Fruit fly (Drosophila melanogaster) whole organism, prepupa: ENCODE results near the gene Rpn1.
A peak's percentile ranks its signal among the peaks of the same experiment; 100 is the strongest.

Experiments used
- Blimp-1 ChIP-seq: fragments of 200-800 bp; sonication (Bioruptor generic); optimal IDR thresholded peaks from 3 replicates; lab custom pipeline; 2017; ENCODE audit warnings: missing biosample characterization, missing genetic modification characterization, mild to moderate bottlenecking, moderate library complexity, missing genetic modification reagents
- CG10631 ChIP-seq: fragments of 200-800 bp; sonication (Bioruptor generic); optimal IDR thresholded peaks from 2 replicates; lab custom pipeline; 2016; ENCODE audit warnings: missing biosample characterization, missing genetic modification characterization
- CG10669 ChIP-seq: fragments of 200-800 bp; sonication (Bioruptor generic); optimal IDR thresholded peaks from 3 replicates; lab custom pipeline; 2018; ENCODE audit warnings: missing biosample characterization, mild to moderate bottlenecking, missing genetic modification characterization, moderate library complexity
- CG11294 ChIP-seq: fragments of 200-800 bp; sonication (Bioruptor generic); IDR thresholded peaks from 2 replicates; pipeline ENCODE4 v1.3.6; 2022; ENCODE audit warnings: missing biosample characterization, missing genetic modification characterization
- CG11902 ChIP-seq: fragments of 200-800 bp; sonication (Bioruptor generic); optimal IDR thresholded peaks from 3 replicates; lab custom pipeline; 2016; ENCODE audit warnings: missing biosample characterization, missing genetic modification characterization
- CG3032 ChIP-seq: fragments of 200-800 bp; optimal IDR thresholded peaks from 2 replicates; lab custom pipeline; 2019; ENCODE audit warnings: missing biosample characterization, mild to moderate bottlenecking, missing genetic modification characterization, moderate library complexity
- CG31627 ChIP-seq: fragments of 200-800 bp; sonication (Bioruptor generic); optimal IDR thresholded peaks from 3 replicates; lab custom pipeline; 2016; ENCODE audit warnings: missing biosample characterization, missing genetic modification characterization
- CG32006 ChIP-seq: fragments of 200-800 bp; sonication (Bioruptor generic); optimal IDR thresholded peaks from 3 replicates; lab custom pipeline; 2017; ENCODE audit warnings: missing biosample characterization, mild to moderate bottlenecking, missing genetic modification characterization
- CG34406 ChIP-seq: fragments of 200-800 bp; sonication (Bioruptor generic); optimal IDR thresholded peaks from 3 replicates; lab custom pipeline; 2016; ENCODE audit warnings: missing biosample characterization, missing genetic modification characterization
- CG3919 ChIP-seq: fragments of 200-800 bp; sonication (Bioruptor generic); optimal IDR thresholded peaks from 3 replicates; lab custom pipeline; 2016; ENCODE audit warnings: missing biosample characterization, missing genetic modification characterization
- CG4318 ChIP-seq: fragments of 200-800 bp; sonication (Bioruptor generic); optimal IDR thresholded peaks from 3 replicates; lab custom pipeline; 2017; ENCODE audit warnings: missing biosample characterization, mild to moderate bottlenecking, missing genetic modification characterization
- CG6163 ChIP-seq: fragments of 200-800 bp; sonication (Bioruptor generic); IDR thresholded peaks from 3 replicates; pipeline ENCODE4 v1.3.6; 2022; ENCODE audit warnings: missing biosample characterization, missing genetic modification characterization
- CG6792 ChIP-seq: fragments of 200-800 bp; sonication (Bioruptor generic); optimal IDR thresholded peaks from 3 replicates; lab custom pipeline; 2016; ENCODE audit warnings: missing biosample characterization, missing genetic modification characterization
- CG6808 ChIP-seq: fragments of 200-800 bp; sonication (Bioruptor generic); optimal IDR thresholded peaks from 3 replicates; lab custom pipeline; 2017; ENCODE audit warnings: missing biosample characterization, missing genetic modification characterization, mild to moderate bottlenecking, moderate library complexity, missing genetic modification reagents
- CG6854 ChIP-seq: fragments of 200-800 bp; sonication (Bioruptor generic); optimal IDR thresholded peaks from 2 replicates; lab custom pipeline; 2017; ENCODE audit warnings: missing biosample characterization, mild to moderate bottlenecking, missing genetic modification characterization
- CG7368 ChIP-seq: fragments of 200-800 bp; sonication (Bioruptor generic); optimal IDR thresholded peaks from 3 replicates; lab custom pipeline; 2016; ENCODE audit warnings: missing biosample characterization, missing genetic modification characterization
- CG8119 ChIP-seq: fragments of 200-800 bp; sonication (Bioruptor generic); IDR thresholded peaks from 3 replicates; pipeline ENCODE4 v1.3.6; 2022; ENCODE audit warnings: missing biosample characterization, missing genetic modification characterization
- CG8319 ChIP-seq: fragments of 200-800 bp; sonication (Bioruptor generic); optimal IDR thresholded peaks from 3 replicates; lab custom pipeline; 2016; ENCODE audit warnings: missing biosample characterization, missing genetic modification characterization
- CG8632 ChIP-seq: fragments of 200-800 bp; sonication (Bioruptor generic); optimal IDR thresholded peaks from 3 replicates; lab custom pipeline; 2016; ENCODE audit warnings: missing biosample characterization, missing genetic modification characterization
- Eip75B ChIP-seq: fragments of 200-800 bp; sonication (Bioruptor generic); optimal IDR thresholded peaks from 3 replicates; lab custom pipeline; 2016; ENCODE audit warnings: missing biosample characterization, missing genetic modification characterization
- Eip78C ChIP-seq: fragments of 200-800 bp; sonication (Bioruptor generic); peaks from one replicate; lab custom pipeline; 2016; ENCODE audit warnings: missing biosample characterization, missing genetic modification characterization
- Eip93F ChIP-seq: fragments of 200-800 bp; sonication (Bioruptor generic); optimal IDR thresholded peaks from 2 replicates; lab custom pipeline; 2016; ENCODE audit warnings: missing biosample characterization, mild to moderate bottlenecking, missing genetic modification characterization
- Ets96B ChIP-seq: fragments of 200-800 bp; optimal IDR thresholded peaks from 2 replicates; lab custom pipeline; 2019; ENCODE audit warnings: missing biosample characterization, mild to moderate bottlenecking, missing genetic modification characterization, moderate library complexity
- Gug ChIP-seq: fragments of 200-800 bp; sonication (Bioruptor generic); IDR thresholded peaks from 2 replicates; pipeline ENCODE4 v1.3.6; 2022; ENCODE audit warnings: missing biosample characterization, missing genetic modification characterization
- Hr38 ChIP-seq: sonication (Bioruptor generic); optimal IDR thresholded peaks from 2 replicates; lab custom pipeline; 2016; ENCODE audit warnings: missing biosample characterization, missing genetic modification characterization
- Hr39 ChIP-seq: fragments of 200-800 bp; sonication (Bioruptor generic); optimal IDR thresholded peaks from 2 replicates; lab custom pipeline; 2016; ENCODE audit warnings: missing biosample characterization, missing genetic modification characterization
- Met ChIP-seq: fragments of 200-800 bp; sonication (Bioruptor generic); optimal IDR thresholded peaks from 3 replicates; lab custom pipeline; 2016; ENCODE audit warnings: missing biosample characterization, missing genetic modification characterization
- OdsH ChIP-seq: fragments of 200-800 bp; sonication (Bioruptor generic); optimal IDR thresholded peaks from 3 replicates; lab custom pipeline; 2016; ENCODE audit warnings: missing biosample characterization, missing genetic modification characterization
- Smox ChIP-seq: fragments of 200-800 bp; sonication (Bioruptor generic); optimal IDR thresholded peaks from 3 replicates; lab custom pipeline; 2016; ENCODE audit warnings: missing biosample characterization, missing genetic modification characterization
- Sox14 ChIP-seq: fragments of 200-800 bp; sonication (Bioruptor generic); optimal IDR thresholded peaks from 3 replicates; lab custom pipeline; 2016; ENCODE audit warnings: missing biosample characterization, missing genetic modification characterization
- achi ChIP-seq: fragments of 200-800 bp; sonication (Bioruptor generic); optimal IDR thresholded peaks from 3 replicates; lab custom pipeline; 2016; ENCODE audit warnings: missing biosample characterization, missing genetic modification characterization
- acj6 ChIP-seq: fragments of 200-800 bp; sonication (Bioruptor generic); optimal IDR thresholded peaks from 3 replicates; lab custom pipeline; 2016; ENCODE audit warnings: missing biosample characterization, missing genetic modification characterization
- cyc ChIP-seq: fragments of 200-800 bp; sonication (Bioruptor generic); optimal IDR thresholded peaks from 3 replicates; lab custom pipeline; 2016; ENCODE audit warnings: missing biosample characterization, missing genetic modification characterization
- dac ChIP-seq: fragments of 200-800 bp; sonication (Bioruptor generic); optimal IDR thresholded peaks from 2 replicates; lab custom pipeline; 2017; ENCODE audit warnings: missing biosample characterization, mild to moderate bottlenecking, missing genetic modification characterization
- dsx ChIP-seq: fragments of 200-800 bp; optimal IDR thresholded peaks from 3 replicates; lab custom pipeline; 2019; ENCODE audit warnings: missing biosample characterization, mild to moderate bottlenecking, missing genetic modification characterization, moderate library complexity; ENCODE audit not compliant: poor library complexity, severe bottlenecking
- esn ChIP-seq: fragments of 200-800 bp; sonication (Bioruptor generic); optimal IDR thresholded peaks from 2 replicates; lab custom pipeline; 2016; ENCODE audit warnings: missing biosample characterization, mild to moderate bottlenecking, missing genetic modification characterization, moderate library complexity
- fd59A ChIP-seq: fragments of 200-800 bp; sonication (Bioruptor generic); optimal IDR thresholded peaks from 2 replicates; lab custom pipeline; 2017; ENCODE audit warnings: missing biosample characterization, mild to moderate bottlenecking, missing genetic modification characterization, missing genetic modification reagents
- fkh ChIP-seq: fragments of 200-800 bp; sonication (Bioruptor generic); optimal IDR thresholded peaks from 3 replicates; lab custom pipeline; 2017; ENCODE audit warnings: missing biosample characterization, mild to moderate bottlenecking, missing genetic modification characterization, moderate library complexity
- pdm3 ChIP-seq: fragments of 200-800 bp; sonication (Bioruptor generic); optimal IDR thresholded peaks from 3 replicates; lab custom pipeline; 2016; ENCODE audit warnings: missing biosample characterization, missing genetic modification characterization
- salr ChIP-seq, 2 experiments: fragments of 200-800 bp; sonication (Bioruptor generic); optimal IDR thresholded peaks; 3 replicates each; lab custom pipeline; 2016 to 2018; ENCODE audit warnings: missing biosample characterization in 2 of 2, missing genetic modification characterization in 2 of 2, mild to moderate bottlenecking in 1 of 2
- spab ChIP-seq: fragments of 200-800 bp; sonication (Bioruptor generic); optimal IDR thresholded peaks from 2 replicates; lab custom pipeline; 2017; ENCODE audit warnings: missing biosample characterization, mild to moderate bottlenecking, missing genetic modification characterization, missing genetic modification reagents
- ss ChIP-seq, 2 experiments: fragments of 200-800 bp; sonication (Bioruptor generic); optimal IDR thresholded peaks; 2 replicates in 1 of 2; 3 replicates in 1 of 2; lab custom pipeline; 2017 to 2018; ENCODE audit warnings: mild to moderate bottlenecking in 2 of 2, missing biosample characterization in 2 of 2, missing genetic modification characterization in 2 of 2, moderate library complexity in 1 of 2
- svp ChIP-seq: fragments of 200-800 bp; sonication (Bioruptor generic); peaks from one replicate; lab custom pipeline; 2016; ENCODE audit warnings: missing biosample characterization, missing genetic modification characterization
- topi ChIP-seq: fragments of 200-800 bp; sonication (Bioruptor generic); optimal IDR thresholded peaks from 3 replicates; lab custom pipeline; 2016; ENCODE audit warnings: missing biosample characterization, missing genetic modification characterization
- vri ChIP-seq: fragments of 200-800 bp; sonication (Bioruptor generic); optimal IDR thresholded peaks from 3 replicates; lab custom pipeline; 2016; ENCODE audit warnings: missing biosample characterization, mild to moderate bottlenecking, missing genetic modification characterization

Gene Rpn1

DNA sequence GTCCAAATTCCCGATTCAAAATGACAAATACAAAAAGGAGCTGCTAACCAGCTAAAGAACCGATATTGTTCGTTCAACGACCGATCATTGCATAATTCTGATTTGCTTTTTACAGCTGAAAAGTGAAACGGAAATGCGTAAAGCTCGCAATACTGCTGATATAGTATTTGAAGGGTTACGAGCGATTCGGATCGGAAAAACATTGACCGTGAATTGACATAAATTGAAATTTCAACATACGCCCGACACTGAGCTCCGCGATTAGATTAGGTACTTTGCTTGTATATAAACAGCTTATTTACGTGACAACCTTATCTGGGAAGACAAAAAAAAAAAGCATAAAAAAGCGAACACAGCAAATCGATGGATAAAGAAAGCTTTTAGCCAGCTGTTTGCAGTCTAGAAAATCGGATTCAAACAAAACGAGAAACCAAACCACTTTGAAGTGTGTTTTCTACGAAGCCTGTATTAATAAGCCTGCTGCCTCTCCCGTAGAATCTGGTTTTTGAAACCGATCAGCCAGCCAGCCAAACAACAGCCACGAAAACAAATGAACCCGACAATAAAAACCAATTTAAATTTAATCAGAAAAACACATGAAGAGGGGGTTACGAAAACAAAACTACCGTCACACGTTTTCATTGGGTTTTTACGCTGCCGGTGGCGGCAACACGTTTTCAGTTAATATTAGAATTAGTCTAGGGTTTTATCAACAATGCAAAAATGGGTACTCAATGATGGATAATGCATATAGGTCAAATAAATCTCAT lies 13.2 kb upstream of the Rpn1 start:
- peak; percentile 98 for TF ChIP-seq vri
- no peak for TF ChIP-seq CG10669 (GFP tag; lab: Kevin White, UChicago)
- TF ChIP-seq Eip78C (GFP tag; lab: Kevin White, UChicago): peak; percentile 36
- TF ChIP-seq Eip93F (GFP tag; lab: Kevin White, UChicago): peak; percentile 80

DNA sequence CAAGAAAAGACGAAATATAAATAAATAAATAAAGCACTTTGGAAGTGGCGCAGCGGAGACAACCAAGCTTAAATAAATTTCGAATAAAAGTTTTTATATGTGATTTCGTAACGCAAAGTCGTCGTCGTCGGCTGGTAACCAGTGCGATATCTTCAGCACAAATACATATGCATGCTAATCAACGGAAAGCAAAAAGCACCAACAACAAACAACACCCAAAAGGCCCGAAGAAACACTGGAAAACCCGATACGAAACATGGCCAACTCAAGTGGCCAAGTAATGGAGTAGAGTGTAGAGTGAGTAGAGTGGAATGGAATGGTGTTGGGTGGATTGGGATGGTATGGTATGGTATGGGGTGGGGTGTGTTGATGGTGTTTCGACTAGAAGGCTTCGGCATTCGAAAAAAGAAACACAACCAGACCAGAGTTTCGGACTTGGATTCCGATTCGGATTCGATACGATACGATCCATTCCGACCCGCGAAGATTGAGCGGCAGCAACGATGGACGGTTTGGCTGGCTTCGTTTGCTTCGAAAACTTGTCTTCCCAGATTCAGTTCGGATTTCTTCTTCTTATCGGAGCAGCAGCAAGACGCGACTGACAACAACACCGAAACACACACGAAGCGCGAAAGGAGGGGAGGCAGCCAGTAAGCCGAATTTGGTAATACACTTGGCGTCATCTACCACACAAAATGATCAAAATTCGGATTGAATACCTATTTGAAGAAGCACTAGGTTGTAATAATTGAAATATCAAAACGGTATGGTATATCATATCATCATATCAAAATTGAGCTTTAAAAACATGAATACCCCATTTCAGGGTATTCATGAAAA lies 12.1 kb upstream of the Rpn1 start:
- TF ChIP-seq CG11294 (GFP tag; lab: Robert Waterston, UW) (peak; percentile 93), CG10669 (GFP tag; lab: Kevin White, UChicago) (peak; percentile 97), Blimp-1 (peak; percentile 93), ss (GFP tag; optimal IDR thresholded peaks at IDR 0.05; lab: Kevin White, UChicago) (peak; percentile 97 to 98), esn (peak; percentile 99), Eip75B (GFP tag; lab: Kevin White, UChicago) (peak; percentile 97), Sox14 (GFP tag; lab: Kevin White, UChicago) (peak; percentile 99), CG8632 (GFP tag; lab: Kevin White, UChicago) (peak; percentile 98), cyc (GFP tag; lab: Kevin White, UChicago) (peak; percentile 99), CG6792 (GFP tag; lab: Kevin White, UChicago) (peak; percentile 99), topi (GFP tag; lab: Kevin White, UChicago) (peak; percentile 99), salr (GFP tag; optimal IDR thresholded peaks at IDR 0.05; lab: Kevin White, UChicago) (peak; percentile 96 to 97), fkh (peak; percentile 51), Smox (GFP tag; lab: Kevin White, UChicago) (peak; percentile 98), Eip78C (GFP tag; lab: Kevin White, UChicago) (peak; percentile 100), CG32006 (peak; percentile 98), CG3919 (GFP tag; lab: Kevin White, UChicago) (peak; percentile 99), CG4318 (GFP tag; lab: Kevin White, UChicago) (peak; percentile 94), CG11902 (peak; percentile 95), acj6 (peak; percentile 99), CG6808 (GFP tag; lab: Kevin White, UChicago) (peak; percentile 98), Eip93F (GFP tag; lab: Kevin White, UChicago) (peak; percentile 98), CG34406 (GFP tag; lab: Kevin White, UChicago) (peak; percentile 98), CG8119 (GFP tag; lab: Robert Waterston, UW) (peak; percentile 98), Hr39 (GFP tag; lab: Kevin White, UChicago) (peak; percentile 99), Ets96B (peak; percentile 98), CG3032 (tag; lab: Kevin White, UChicago) (peak; percentile 97), fd59A (GFP tag; lab: Kevin White, UChicago) (peak; percentile 98), Met (peak; percentile 99), svp (peak; percentile 100), pdm3 (peak; percentile 99), Hr38 (GFP tag; lab: Kevin White, UChicago) (peak; percentile 68), OdsH (GFP tag; lab: Kevin White, UChicago) (peak; percentile 99), CG8319 (peak; percentile 98), CG6163 (GFP tag; lab: Robert Waterston, UW) (peak; percentile 98), CG10631 (GFP tag; lab: Kevin White, UChicago) (peak; percentile 98), Gug (GFP tag; lab: Robert Waterston, UW) (peak; percentile 93), CG31627 (peak; percentile 99), dac (GFP tag; lab: Kevin White, UChicago) (peak; percentile 95), CG7368 (GFP tag; lab: Kevin White, UChicago) (peak; percentile 96), spab (peak; percentile 95), dsx (GFP tag; lab: Kevin White, UChicago) (peak; percentile 99), CG6854 (GFP tag; lab: Kevin White, UChicago) (peak; percentile 97), achi (GFP tag; lab: Kevin White, UChicago) (peak; percentile 98), vri (peak; percentile 98)
